Fruit fly (Drosophila melanogaster): ENCODE data around the gene CG8891.
A peak's percentile ranks its signal among the peaks of the same experiment; 100 is the strongest.

CG8891 gene

DNA sequence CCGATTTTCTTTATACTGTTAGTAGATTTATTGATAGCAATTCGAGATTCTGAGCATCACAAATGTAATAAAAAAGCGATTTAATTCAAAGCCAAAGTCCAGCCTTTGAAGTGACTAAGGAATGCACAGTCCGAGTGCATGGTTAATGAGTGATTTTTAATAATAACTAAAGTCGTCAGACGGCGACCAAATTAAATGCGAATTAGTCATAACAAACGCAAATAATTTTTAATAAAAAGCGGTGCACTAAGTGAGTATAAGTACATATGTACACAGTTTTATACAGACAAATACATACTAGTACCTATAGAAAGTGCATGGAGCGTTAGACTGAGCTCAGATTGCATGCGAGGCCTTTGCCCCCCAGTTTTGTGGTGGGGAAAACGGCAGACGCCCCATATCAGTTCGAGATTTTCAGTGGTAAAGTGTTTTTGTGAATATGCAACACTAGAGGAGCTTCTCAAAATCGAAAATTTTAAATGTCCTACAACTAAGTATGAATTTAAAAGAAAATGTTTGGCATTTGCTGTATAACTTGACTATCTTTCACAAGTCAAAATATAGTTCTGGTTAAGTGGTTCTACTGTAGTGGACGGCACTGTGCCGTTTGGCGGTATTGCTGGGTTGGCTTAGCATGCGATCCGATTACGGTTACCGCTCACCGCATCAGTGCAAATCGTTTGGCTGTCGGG, 23.7 kb upstream of the CG8891 start:
- TF ChIP-seq fd96Ca (GFP tag; IDR thresholded peaks at IDR 0.05) (peak; percentile 57; the same call in 1 of the 3 replicates), Pif1A (GFP tag; optimal IDR thresholded peaks at IDR 0.05) (peak; percentile 34), CG8301 (tag; optimal IDR thresholded peaks at IDR 0.05) (peak; percentile 16), CG32121 (GFP tag; IDR thresholded peaks at IDR 0.05) (peak; percentile 49; the same call in 1 of the 2 replicates), Ets98B (GFP tag; IDR thresholded peaks at IDR 0.05) (peak; percentile 75), CG4496 (GFP tag; IDR thresholded peaks at IDR 0.05) (peak; percentile 65; the same call in 2 of the 3 replicates), EcR (GFP tag; optimal IDR thresholded peaks at IDR 0.05) (no peak), CG12605 (GFP tag; IDR thresholded peaks at IDR 0.05) (peak; percentile 60; the same call in 1 of the 2 replicates), CG15710 (tag; optimal IDR thresholded peaks at IDR 0.05) (peak; percentile 15), CG9948 (tag; optimal IDR thresholded peaks at IDR 0.05) (no peak), gl (tag; optimal IDR thresholded peaks at IDR 0.05) (no peak), CG10348 (GFP tag; IDR thresholded peaks at IDR 0.05) (no peak), CG14655 (GFP tag; optimal IDR thresholded peaks at IDR 0.05) (peak; percentile 45), D1 (tag; optimal IDR thresholded peaks at IDR 0.05) (no peak)

- TF ChIP-seq rn (GFP tag; IDR thresholded peaks at IDR 0.05) (no peak), CG34367 (tag; optimal IDR thresholded peaks at IDR 0.05) (no peak), CG8301 (tag; optimal IDR thresholded peaks at IDR 0.05) (no peak), Snoo (tag; optimal IDR thresholded peaks at IDR 0.05) (no peak)
Measured at dm6 chr2L:5002031-5002430, 22.9 kb upstream of the CG8891 start.

DNA sequence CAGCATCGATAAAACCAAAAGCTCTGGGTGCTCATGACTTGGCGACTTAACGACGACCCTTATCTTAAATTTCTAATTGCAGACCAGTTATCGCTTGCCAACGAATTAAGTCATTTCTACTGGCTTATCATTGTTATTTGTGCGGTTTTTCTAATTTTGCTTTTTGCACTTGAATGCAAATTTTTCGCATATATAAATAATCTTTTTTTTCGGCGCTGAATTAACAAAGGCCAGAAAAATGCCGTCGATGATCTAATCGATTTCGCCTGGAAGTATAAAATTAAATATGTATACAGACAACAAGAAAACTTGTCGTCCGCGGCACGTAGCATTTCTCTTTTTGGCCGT, 22.4 kb upstream of the CG8891 start:
- TF ChIP-seq CG15710 (tag; optimal IDR thresholded peaks at IDR 0.05), result no peak
- TF ChIP-seq rn (GFP tag; IDR thresholded peaks at IDR 0.05), result no peak
- no peak for TF ChIP-seq CG10348 (GFP tag; IDR thresholded peaks at IDR 0.05)
- no peak for TF ChIP-seq CG8301 (tag; optimal IDR thresholded peaks at IDR 0.05)
- no peak for TF ChIP-seq CG9948 (tag; optimal IDR thresholded peaks at IDR 0.05)
- no peak for TF ChIP-seq CG34367 (tag; optimal IDR thresholded peaks at IDR 0.05)
- no peak for TF ChIP-seq D1 (tag; optimal IDR thresholded peaks at IDR 0.05)
- no peak for TF ChIP-seq EcR (GFP tag; optimal IDR thresholded peaks at IDR 0.05)

DNA sequence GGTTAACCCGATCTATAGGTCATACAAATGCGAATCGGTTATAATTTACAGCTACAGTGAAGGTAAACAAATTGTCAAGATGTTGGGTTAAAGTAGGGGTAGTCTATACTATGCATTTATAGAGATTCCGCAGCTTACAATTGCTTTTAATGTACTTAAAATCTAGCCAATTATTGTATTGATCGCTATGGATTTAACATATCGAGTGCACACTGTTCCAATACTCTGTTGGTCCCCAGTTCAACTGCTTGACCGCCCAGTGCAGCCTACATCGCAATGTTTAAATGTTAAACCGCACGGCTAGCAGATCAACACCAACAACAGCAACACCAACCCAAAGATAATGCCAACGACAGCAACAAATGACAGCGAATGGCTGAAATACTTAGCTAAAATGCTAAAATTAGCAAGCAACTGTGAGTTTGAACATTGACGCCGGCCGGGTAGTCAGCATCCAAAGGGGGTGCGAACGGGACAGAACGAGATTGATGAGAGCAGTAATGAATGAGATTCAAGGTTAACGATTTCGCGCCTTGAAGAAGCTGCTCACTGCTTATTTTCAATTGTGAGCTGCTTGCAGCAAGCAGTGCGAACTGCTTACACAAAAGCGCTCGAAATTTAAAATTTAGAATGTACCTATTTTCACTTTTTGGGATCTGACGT, 21.9 kb upstream of the CG8891 start:
- TF ChIP-seq Snoo (tag; optimal IDR thresholded peaks at IDR 0.05), result no peak
- TF ChIP-seq fd96Ca (GFP tag; IDR thresholded peaks at IDR 0.05), result peak; percentile 60; the same call in 2 of the 3 replicates
- peak; percentile 70 for TF ChIP-seq CG4496 (GFP tag; IDR thresholded peaks at IDR 0.05)
- TF ChIP-seq CG34367 (tag; optimal IDR thresholded peaks at IDR 0.05), result no peak
- TF ChIP-seq CG13204 (GFP tag; optimal IDR thresholded peaks at IDR 0.05), result no peak
- TF ChIP-seq CG17806 (tag; optimal IDR thresholded peaks at IDR 0.05), result no peak
- peak; percentile 42 for TF ChIP-seq CG10348 (GFP tag; IDR thresholded peaks at IDR 0.05)
- TF ChIP-seq rn (GFP tag; IDR thresholded peaks at IDR 0.05), result peak; percentile 41; the same call in 1 of the 2 replicates
- peak; percentile 59 for TF ChIP-seq Ets98B (GFP tag; IDR thresholded peaks at IDR 0.05)
- no peak for TF ChIP-seq CG8301 (tag; optimal IDR thresholded peaks at IDR 0.05)
- TF ChIP-seq CG15710 (tag; optimal IDR thresholded peaks at IDR 0.05), result no peak
- no peak for TF ChIP-seq CG9948 (tag; optimal IDR thresholded peaks at IDR 0.05)
- TF ChIP-seq gl (tag; optimal IDR thresholded peaks at IDR 0.05), result no peak
- TF ChIP-seq CG14655 (GFP tag; optimal IDR thresholded peaks at IDR 0.05), result no peak
- TF ChIP-seq CG32121 (GFP tag; IDR thresholded peaks at IDR 0.05), result peak; percentile 33; the same call in 1 of the 2 replicates
- TF ChIP-seq D1 (tag; optimal IDR thresholded peaks at IDR 0.05), result no peak

DNA sequence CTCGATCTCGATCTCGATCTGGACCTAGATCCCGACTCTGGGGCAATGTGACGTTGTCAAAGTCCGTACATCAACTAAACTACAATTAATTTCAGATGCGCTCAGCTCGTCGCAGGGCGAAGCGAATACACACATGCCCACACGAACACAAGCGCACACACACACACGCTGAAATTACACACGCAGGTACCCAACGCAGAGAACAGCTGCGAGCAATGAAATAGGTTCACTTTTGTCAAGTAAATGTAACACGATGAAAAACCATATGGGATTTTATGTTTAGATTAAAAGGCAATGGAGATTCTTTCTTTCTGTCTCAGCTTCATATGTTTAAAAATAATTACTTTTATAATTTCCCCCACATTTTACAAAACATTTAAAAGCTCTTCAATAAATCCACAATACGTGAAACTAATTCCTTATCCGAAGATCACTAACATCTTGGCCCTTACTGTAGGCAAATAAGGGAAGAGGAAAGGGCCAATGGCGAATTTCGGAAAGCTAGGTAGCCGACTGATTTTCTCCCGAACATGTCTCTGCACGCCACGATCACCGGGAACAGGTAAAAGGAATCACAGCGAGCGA, 21.2 kb upstream of the CG8891 start:
- TF ChIP-seq Pif1A (GFP tag; optimal IDR thresholded peaks at IDR 0.05) (peak; percentile 87), EcR (GFP tag; optimal IDR thresholded peaks at IDR 0.05) (peak; percentile 47), CG34367 (tag; optimal IDR thresholded peaks at IDR 0.05) (peak; percentile 85), CG15710 (tag; optimal IDR thresholded peaks at IDR 0.05) (peak; percentile 93), D1 (tag; optimal IDR thresholded peaks at IDR 0.05) (peak; percentile 85), CG9948 (tag; optimal IDR thresholded peaks at IDR 0.05) (peak; percentile 87), gl (tag; optimal IDR thresholded peaks at IDR 0.05) (peak; percentile 66), Pif1B (GFP tag; optimal IDR thresholded peaks at IDR 0.05) (peak; percentile 85), CG8159 (tag; optimal IDR thresholded peaks at IDR 0.05) (peak; percentile 91), fd96Ca (GFP tag; IDR thresholded peaks at IDR 0.05) (peak; percentile 69), CG14655 (GFP tag; optimal IDR thresholded peaks at IDR 0.05) (peak; percentile 84), CG13204 (GFP tag; optimal IDR thresholded peaks at IDR 0.05) (peak; percentile 83), CG32121 (GFP tag; IDR thresholded peaks at IDR 0.05) (peak; percentile 32), CG10348 (GFP tag; IDR thresholded peaks at IDR 0.05) (no peak), CG8301 (tag; optimal IDR thresholded peaks at IDR 0.05) (peak; percentile 70), Snoo (tag; optimal IDR thresholded peaks at IDR 0.05) (peak; percentile 73), CG12605 (GFP tag; IDR thresholded peaks at IDR 0.05) (peak; percentile 59; the same call in 1 of the 2 replicates), CG17806 (tag; optimal IDR thresholded peaks at IDR 0.05) (peak; percentile 83), Ets98B (GFP tag; IDR thresholded peaks at IDR 0.05) (peak; percentile 66), rn (GFP tag; IDR thresholded peaks at IDR 0.05) (0 out of 2 replicates have a peak, but pooled peaks have one; percentile 7), CG4496 (GFP tag; IDR thresholded peaks at IDR 0.05) (peak; percentile 63)
